Worm (Caenorhabditis elegans) whole organism, midembryonic: ENCODE data around the gene spe-41.
"Not testable (repeated sequence)": the region's sequence is repeated elsewhere in the genome, so short reads cannot be mapped to it uniquely, and the experiment has no call there.

Experiments used
- T22C8.4 ChIP-seq: fragments of 200-800 bp; sonication (Bioruptor generic); IDR thresholded peaks from 2 replicates; pipeline ENCODE4 v1.3.6; 2022; ENCODE audit warnings: missing genetic modification characterization, missing compliant biosample characterization
- cog-1 ChIP-seq: sonication (generic microtip); optimal IDR thresholded peaks from 2 replicates; lab custom pipeline; 2016; ENCODE audit warnings: missing genetic modification characterization, missing compliant biosample characterization
- flt-1 ChIP-seq: fragments of 200-800 bp; sonication (Bioruptor generic); IDR thresholded peaks from 2 replicates; pipeline ENCODE4 v1.3.6; 2022; ENCODE audit warnings: missing genetic modification characterization, missing compliant biosample characterization
- klf-2 ChIP-seq: fragments of 200-800 bp; sonication (Bioruptor generic); conservative IDR thresholded peaks from 2 replicates; pipeline ENCODE4 v1.3.6; 2022; ENCODE audit warnings: missing genetic modification reagents, missing genetic modification characterization, missing compliant biosample characterization
- med-1 ChIP-seq: sonication (generic microtip); optimal IDR thresholded peaks from 2 replicates; lab custom pipeline; 2017; ENCODE audit warnings: missing genetic modification characterization, mild to moderate bottlenecking, missing compliant biosample characterization, antibody characterized with exemption, missing genetic modification reagents; ENCODE audit not compliant: insufficient read depth
- ref-1 ChIP-seq: fragments of 200-800 bp; sonication (Bioruptor generic); conservative IDR thresholded peaks from 2 replicates; pipeline ENCODE4 v1.3.6; 2022; ENCODE audit warnings: missing genetic modification reagents, missing genetic modification characterization, missing compliant biosample characterization
- tab-1 ChIP-seq: fragments of 200-800 bp; sonication (Bioruptor generic); IDR thresholded peaks from 2 replicates; pipeline ENCODE4 v1.3.6; 2022; ENCODE audit warnings: missing genetic modification characterization, missing compliant biosample characterization
- ztf-23 ChIP-seq: fragments of 200-800 bp; sonication (Bioruptor generic); IDR thresholded peaks from 2 replicates; pipeline ENCODE4 v1.3.6; 2022; ENCODE audit warnings: missing genetic modification reagents, missing genetic modification characterization, missing compliant biosample characterization
- ztf-29 ChIP-seq: fragments of 200-800 bp; sonication (Bioruptor generic); IDR thresholded peaks from 2 replicates; pipeline ENCODE4 v1.3.6; 2022; ENCODE audit warnings: missing genetic modification reagents, missing genetic modification characterization, missing compliant biosample characterization

The spe-41 gene

DNA sequence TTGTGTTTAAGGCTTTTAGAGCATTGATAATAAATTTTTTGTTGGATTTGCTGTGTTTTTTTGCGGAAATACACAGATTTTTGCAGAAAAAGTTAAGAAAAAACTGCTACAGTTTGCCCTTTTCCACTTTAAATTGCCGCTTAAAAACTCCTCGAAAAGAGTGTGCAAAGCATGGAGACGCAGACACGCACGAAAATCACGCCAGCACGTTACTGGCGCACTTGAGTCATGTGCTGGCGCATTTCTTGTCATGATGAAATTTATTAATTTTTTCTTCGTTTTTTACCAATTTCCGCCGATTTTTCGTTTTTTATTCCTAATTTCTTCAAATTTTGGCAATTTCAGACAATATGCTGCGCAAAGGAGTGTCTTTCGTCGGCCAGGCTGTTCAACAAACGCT lies 16.1 kb upstream of the spe-41 start, which contains the start of gene C34C12.8:
Gene C34C12.8 (plus strand): TSS at position 346 of the 400 bp plus-strand sequence.
- TF ChIP-seq T22C8.4 (GFP tag; lab: Robert Waterston, UW) (no peak), tab-1 (GFP tag; lab: Robert Waterston, UW) (no peak), flt-1 (GFP tag; lab: Robert Waterston, UW) (peak; percentile 70; the same call in 1 of the 2 replicates), med-1 (GFP tag; lab: Kevin White, UChicago) (no peak), ref-1 (no peak), klf-2 (GFP tag; lab: Robert Waterston, UW) (no peak), cog-1 (tag; lab: Kevin White, UChicago) (peak; percentile 46), ztf-23 (peak; percentile 66; the same call in 1 of the 2 replicates), ztf-29 (GFP tag; lab: Robert Waterston, UW) (no peak)

DNA sequence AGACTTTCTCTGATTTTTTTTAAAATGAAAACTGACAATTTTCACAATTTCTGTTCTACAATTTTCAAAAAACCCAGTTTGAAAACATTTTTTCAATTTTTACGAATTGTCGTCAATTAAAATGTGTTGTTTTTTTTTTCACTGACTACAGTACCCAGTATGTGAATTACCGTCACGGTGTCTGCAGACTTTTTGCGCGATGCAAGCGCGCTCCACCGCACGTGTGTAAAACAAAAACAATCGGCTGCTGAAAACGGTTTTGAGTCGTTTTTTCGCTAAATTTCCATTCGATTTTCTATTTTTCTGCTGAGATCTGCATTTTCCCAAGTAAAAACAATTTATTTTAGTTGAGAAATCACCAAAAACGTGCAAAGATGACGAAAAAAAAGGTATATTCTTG lies 12.2 kb upstream of the spe-41 start:
- TF ChIP-seq flt-1 (GFP tag; lab: Robert Waterston, UW) = 0 out of 2 replicates have a peak, but pooled peaks have one; percentile 9
- TF ChIP-seq ref-1 = no peak
- TF ChIP-seq cog-1 (tag; lab: Kevin White, UChicago) = peak; percentile 59
- TF ChIP-seq ztf-23 = peak; percentile 77

DNA sequence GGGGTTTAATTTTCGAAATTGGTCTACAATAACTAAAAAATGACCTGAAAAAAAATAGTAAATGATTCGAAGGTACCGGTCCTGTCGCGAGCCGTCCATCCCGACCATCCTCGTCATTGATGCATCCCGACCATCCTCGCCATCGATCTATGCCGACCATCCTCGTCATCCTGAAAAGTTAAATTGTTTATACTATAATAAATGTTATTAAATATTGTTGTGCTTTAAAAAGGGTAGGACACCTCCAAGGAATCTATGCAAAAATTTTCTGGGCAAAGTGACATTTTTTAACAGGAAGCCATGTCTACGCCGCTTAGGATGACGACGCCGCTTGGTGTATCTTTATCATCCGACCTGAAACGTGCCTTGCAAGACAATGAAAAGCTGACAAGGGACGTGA lies 10.0 kb upstream of the spe-41 start, which contains the start of gene C34C12.1:
Gene C34C12.1 (plus strand): TSS at position 301 of the 400 bp plus-strand sequence.
- TF ChIP-seq ref-1; med-1 (GFP tag; lab: Kevin White, UChicago); ztf-29 (GFP tag; lab: Robert Waterston, UW): not testable (repeated sequence)

DNA sequence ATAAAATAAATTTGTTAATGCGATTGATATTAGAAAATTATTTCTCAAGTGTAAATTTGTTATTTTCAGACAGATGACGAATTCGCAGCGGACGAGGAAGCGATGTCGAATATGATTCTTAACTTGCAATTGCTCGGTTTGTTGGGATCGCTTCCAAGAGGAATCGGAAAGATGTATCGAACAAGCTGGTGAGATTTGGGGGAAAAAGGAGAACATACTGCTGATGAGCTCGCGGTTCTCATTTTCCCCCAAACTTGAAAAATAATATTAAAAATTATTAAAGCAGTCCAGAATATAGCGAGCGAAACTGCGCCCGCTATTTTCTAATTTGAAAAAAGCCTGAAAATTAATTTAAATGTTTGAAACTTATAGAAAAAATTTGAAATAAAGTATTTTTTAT lies 9.5 kb upstream of the spe-41 start, which contains the start of gene C34C12.2:
Gene C34C12.2 (plus strand): TSS at position 301 of the 400 bp plus-strand sequence.
- not testable (repeated sequence) for TF ChIP-seq klf-2 (GFP tag; lab: Robert Waterston, UW); ztf-29 (GFP tag; lab: Robert Waterston, UW); ztf-23

DNA sequence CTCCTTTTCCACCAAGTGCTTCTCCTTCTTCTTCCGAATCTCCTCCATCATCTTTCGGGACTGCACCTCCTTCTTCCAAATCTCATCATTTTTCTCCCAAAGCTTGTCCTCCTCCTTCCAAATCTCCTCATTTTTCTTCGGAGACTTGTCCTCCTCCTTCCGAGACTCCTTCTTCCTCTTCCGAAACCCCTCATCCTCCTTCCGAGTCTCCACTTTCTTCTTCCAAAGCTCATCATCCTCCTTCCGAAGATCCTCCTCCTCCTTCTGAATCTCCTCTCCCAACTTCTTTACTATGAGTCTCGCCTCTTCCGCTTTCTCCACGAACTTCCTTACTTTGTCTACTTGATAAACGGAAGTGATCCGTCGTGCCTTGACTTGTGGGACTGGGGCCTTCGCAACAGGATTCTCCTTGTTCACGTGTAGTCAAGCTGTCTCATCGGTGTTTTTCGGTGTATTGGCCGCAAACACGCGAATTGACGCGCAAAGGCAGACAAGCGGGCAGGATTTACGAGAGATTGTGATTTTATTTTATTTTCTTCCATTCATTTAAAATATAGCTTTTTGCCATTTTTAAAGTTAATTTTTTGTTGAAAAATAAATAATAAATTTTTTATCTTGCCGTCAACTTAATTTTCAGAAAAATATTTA lies 8.7 kb upstream of the spe-41 start, which contains the start of the genes K01A11.3 and C34C12.12:
Gene K01A11.3 (minus strand): TSS at position 51 of the 648 bp plus-strand sequence.
Gene C34C12.12 (plus strand): TSS at position 632 of the 648 bp plus-strand sequence.
- TF ChIP-seq klf-2 (GFP tag; lab: Robert Waterston, UW) (no peak), cog-1 (tag; lab: Kevin White, UChicago) (no peak), tab-1 (GFP tag; lab: Robert Waterston, UW) (no peak), flt-1 (GFP tag; lab: Robert Waterston, UW) (no peak), ztf-29 (GFP tag; lab: Robert Waterston, UW) (no peak), ref-1 (no peak), ztf-23 (no peak), T22C8.4 (GFP tag; lab: Robert Waterston, UW) (no peak), med-1 (GFP tag; lab: Kevin White, UChicago) (no peak)

DNA sequence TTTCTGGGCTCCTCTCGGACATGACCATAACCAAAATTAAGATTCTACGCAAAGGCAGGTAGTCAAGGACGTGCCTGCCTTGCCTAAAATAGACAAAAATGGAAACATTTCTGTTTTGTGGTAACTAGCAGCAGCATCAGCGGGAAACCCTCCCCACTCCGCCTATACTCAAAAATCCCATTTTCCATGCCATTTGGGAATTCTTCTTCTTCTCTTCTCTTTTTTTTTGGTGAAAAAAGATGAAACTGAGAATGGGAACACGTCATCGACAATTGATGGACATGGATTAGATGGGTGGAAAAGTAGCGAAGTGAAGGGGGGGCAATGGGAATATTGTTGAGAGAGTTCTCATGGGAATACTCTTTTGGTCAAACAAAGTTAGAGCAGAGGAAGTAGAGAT lies 6.9 kb downstream of the spe-41 start:
- no peak for TF ChIP-seq tab-1 (GFP tag; lab: Robert Waterston, UW)

DNA sequence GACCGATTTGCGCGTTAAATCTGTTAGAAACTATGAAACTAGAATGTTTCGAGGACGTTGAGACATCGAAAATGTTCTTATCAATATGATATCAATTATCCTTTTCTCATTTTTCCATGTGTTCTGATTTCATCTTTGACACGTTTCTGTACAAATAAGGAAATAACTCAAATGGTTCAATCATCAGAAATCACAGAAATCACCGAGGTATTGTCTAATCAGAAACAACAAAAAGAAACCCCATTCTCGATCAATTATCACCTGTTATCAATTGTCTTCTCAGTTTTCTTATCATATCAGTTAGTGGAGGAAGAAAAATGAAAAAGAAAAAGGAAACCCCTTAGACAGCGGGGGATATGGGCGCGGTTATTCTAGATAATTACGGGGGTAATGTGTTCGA lies 8.9 kb downstream of the spe-41 start:
- TF ChIP-seq T22C8.4 (GFP tag; lab: Robert Waterston, UW) (no peak), flt-1 (GFP tag; lab: Robert Waterston, UW) (no peak), klf-2 (GFP tag; lab: Robert Waterston, UW) (no peak), ref-1 (no peak), med-1 (GFP tag; lab: Kevin White, UChicago) (no peak), cog-1 (tag; lab: Kevin White, UChicago) (no peak), ztf-23 (no peak), ztf-29 (GFP tag; lab: Robert Waterston, UW) (no peak), tab-1 (GFP tag; lab: Robert Waterston, UW) (no peak)

DNA sequence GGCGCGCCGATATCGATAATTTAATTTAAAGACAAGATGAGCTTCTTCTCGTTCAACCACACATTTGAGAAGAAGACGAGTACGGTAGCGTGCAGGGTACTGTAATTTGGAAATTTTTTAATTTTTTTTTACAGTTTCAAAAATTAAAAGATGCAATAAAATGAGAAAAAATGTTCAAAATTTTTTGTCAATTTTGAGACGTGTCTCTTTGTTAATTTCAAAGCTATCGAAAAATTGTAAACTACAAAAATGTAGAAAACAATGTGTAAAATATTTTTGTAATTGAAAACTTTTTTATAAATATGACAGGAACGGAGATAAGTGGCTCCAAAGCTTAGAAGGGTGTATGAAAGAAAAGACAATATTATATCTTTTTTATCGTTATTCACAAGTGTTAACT lies 12.6 kb downstream of the spe-41 start, which contains the start of gene K01A11.1:
Gene K01A11.1 (minus strand): TSS at position 101 of the 400 bp plus-strand sequence.
- TF ChIP-seq ztf-29 (GFP tag; lab: Robert Waterston, UW) (no peak), T22C8.4 (GFP tag; lab: Robert Waterston, UW) (no peak), ref-1 (no peak), ztf-23 (no peak), med-1 (GFP tag; lab: Kevin White, UChicago) (no peak), flt-1 (GFP tag; lab: Robert Waterston, UW) (no peak), klf-2 (GFP tag; lab: Robert Waterston, UW) (no peak), cog-1 (tag; lab: Kevin White, UChicago) (no peak), tab-1 (GFP tag; lab: Robert Waterston, UW) (no peak)

DNA sequence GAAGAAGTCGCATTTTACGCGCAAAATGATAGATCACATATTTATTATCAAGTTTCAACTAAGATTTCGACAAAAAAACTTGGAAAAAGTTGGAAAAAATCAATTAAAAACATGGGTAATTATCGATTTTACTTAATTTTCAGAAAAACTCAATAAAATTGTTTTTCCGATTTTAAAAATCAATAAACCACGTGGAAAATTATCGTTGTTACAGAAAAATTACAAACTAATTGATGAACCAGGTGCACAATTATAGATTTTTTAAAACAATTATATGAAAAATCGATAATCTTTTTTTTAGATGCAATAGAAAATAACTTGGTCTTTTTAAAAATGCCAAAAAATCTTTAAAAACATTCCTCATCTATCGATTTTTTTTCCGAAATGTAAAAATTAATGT lies 13.3 kb downstream of the spe-41 start:
- no peak for TF ChIP-seq ztf-29 (GFP tag; lab: Robert Waterston, UW)
- no peak for TF ChIP-seq klf-2 (GFP tag; lab: Robert Waterston, UW)
- TF ChIP-seq flt-1 (GFP tag; lab: Robert Waterston, UW) = no peak
- TF ChIP-seq T22C8.4 (GFP tag; lab: Robert Waterston, UW) = no peak
- TF ChIP-seq cog-1 (tag; lab: Kevin White, UChicago) = no peak
- no peak for TF ChIP-seq ztf-23
- TF ChIP-seq tab-1 (GFP tag; lab: Robert Waterston, UW) = no peak
- TF ChIP-seq ref-1 = no peak
- no peak for TF ChIP-seq med-1 (GFP tag; lab: Kevin White, UChicago)

DNA sequence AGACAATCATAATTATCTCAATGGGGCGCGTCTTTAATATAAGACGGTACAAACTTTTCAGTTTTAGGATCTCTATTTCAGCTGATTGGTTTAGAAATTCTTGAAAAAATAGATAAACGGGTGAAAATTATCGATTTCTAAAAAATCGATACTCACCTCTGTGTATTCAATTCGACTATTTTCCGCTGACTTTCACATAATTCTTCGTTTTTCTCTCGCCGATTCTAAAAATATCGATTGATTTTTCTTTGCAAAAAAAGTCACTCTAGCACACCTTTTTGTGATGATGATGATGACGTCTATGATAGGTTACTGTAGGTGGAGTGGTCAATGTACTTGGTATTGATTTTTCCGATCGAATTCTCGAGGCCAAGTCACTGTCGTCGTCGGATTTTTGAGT lies 14.2 kb downstream of the spe-41 start:
- TF ChIP-seq flt-1 (GFP tag; lab: Robert Waterston, UW) (no peak), T22C8.4 (GFP tag; lab: Robert Waterston, UW) (peak; percentile 65), klf-2 (GFP tag; lab: Robert Waterston, UW) (no peak), med-1 (GFP tag; lab: Kevin White, UChicago) (no peak)
